Worm (Caenorhabditis elegans): ENCODE data around the gene camt-1.

ce11 chrII:4516291-4516690 is 11.3 kb upstream of the camt-1 start:
- TF ChIP-seq W03F9.2 (tag; optimal IDR thresholded peaks at IDR 0.05) (no peak), him-1 (tag; optimal IDR thresholded peaks at IDR 0.05) (no peak), dao-5 (tag; optimal IDR thresholded peaks at IDR 0.05) (no peak)
